Worm (Caenorhabditis elegans): ENCODE data around the gene npr-1.

DNA sequence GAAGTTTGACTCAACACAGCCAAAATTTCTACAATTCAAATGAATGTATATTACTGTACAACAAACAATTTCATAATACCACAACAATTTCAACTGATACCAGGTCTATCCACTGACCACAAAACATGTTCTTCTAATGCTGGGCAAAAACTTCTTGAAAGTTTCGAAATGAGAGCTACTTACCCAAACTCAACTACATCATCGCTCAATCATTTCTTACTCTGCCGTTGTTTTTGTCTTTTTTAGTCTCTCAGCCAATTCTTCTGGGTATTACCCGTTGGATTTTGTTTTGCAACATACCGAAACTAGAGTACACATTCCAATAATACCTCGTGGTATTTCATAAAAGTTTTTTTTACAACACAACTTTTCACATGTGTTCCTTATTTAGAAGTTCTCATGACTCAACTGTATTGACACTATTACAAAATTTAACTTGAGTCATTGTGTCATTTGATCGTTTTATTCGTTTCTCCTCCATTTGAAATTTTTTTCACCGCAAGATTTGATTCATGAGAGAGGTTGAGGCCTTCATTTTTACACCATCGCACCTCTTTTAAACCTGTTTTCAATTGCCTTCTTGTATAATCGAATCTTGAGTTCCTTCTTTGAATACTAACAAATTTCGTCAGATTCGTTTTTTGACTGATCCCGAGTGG is 13.5 kb upstream of the npr-1 start, which contains the start of gene F43C9.2:
- TF ChIP-seq him-1 (tag; optimal IDR thresholded peaks at IDR 0.05), result no peak
- TF ChIP-seq dao-5 (tag; optimal IDR thresholded peaks at IDR 0.05), result no peak
- TF ChIP-seq W03F9.2 (tag; optimal IDR thresholded peaks at IDR 0.05), result no peak
